Worm (Caenorhabditis elegans): ENCODE measurements around the gene clec-196.
"Not testable (repeated sequence)": the region's sequence is repeated elsewhere in the genome, so short reads cannot be mapped to it uniquely, and the experiment has no call there.

clec-196 gene

DNA sequence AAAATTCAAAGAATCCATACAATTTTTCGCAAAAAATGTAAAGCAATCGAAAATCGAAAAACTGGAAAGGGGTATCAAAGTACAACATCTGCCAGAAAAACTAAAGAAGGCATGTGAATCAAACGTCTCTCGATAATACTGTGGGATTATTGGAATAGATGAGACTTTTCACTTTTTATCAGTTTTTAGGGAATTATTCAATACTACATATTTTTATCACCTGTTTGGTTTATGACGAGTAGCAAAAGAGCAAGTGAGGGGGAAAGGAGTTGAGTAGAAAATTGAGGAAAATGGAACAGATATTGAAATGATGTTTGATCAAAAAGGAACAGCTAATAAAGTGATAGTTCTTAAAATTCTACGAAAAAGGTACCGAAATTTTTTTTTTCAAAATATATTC is 16.3 kb downstream of the clec-196 start:
- TF ChIP-seq med-1 (GFP tag; optimal IDR thresholded peaks at IDR 0.05; ENCODE audit: insufficient read depth): no peak
- TF ChIP-seq T22C8.4 (GFP tag; IDR thresholded peaks at IDR 0.05): no peak
- no peak for TF ChIP-seq cog-1 (tag; optimal IDR thresholded peaks at IDR 0.05)
- no peak for TF ChIP-seq ztf-23 (GFP tag; IDR thresholded peaks at IDR 0.05)
- no peak for TF ChIP-seq ref-1 (GFP tag; conservative IDR thresholded peaks at IDR 0.05)
- TF ChIP-seq tab-1 (GFP tag; IDR thresholded peaks at IDR 0.05): no peak
- no peak for TF ChIP-seq ztf-29 (GFP tag; IDR thresholded peaks at IDR 0.05)
- TF ChIP-seq flt-1 (GFP tag; IDR thresholded peaks at IDR 0.05): no peak
- TF ChIP-seq klf-2 (GFP tag; conservative IDR thresholded peaks at IDR 0.05): no peak

DNA sequence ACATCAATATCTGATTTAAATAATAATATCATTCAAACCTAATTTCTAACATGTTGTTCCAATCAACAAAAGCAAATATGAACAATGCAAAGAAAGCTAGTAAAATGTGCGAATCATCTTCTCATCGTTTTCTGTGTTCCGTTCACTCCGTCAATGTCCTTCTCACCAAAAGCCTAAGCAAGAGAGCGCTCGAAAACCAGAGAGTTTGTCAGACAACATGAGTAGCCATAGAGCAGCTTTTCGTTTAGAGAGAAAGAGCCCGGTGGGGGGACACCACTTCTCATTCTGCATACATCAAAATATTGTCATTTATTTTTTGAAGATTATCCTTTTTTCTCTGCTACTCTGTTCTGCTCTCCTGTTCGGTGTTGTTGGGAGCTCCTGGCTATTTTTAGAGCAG is 16.9 kb downstream of the clec-196 start:
- TF ChIP-seq cog-1 (tag; optimal IDR thresholded peaks at IDR 0.05) (no peak), T22C8.4 (GFP tag; IDR thresholded peaks at IDR 0.05) (no peak), tab-1 (GFP tag; IDR thresholded peaks at IDR 0.05) (no peak), ztf-29 (GFP tag; IDR thresholded peaks at IDR 0.05) (no peak), ztf-23 (GFP tag; IDR thresholded peaks at IDR 0.05) (no peak), klf-2 (GFP tag; conservative IDR thresholded peaks at IDR 0.05) (no peak), ref-1 (GFP tag; conservative IDR thresholded peaks at IDR 0.05) (no peak), med-1 (GFP tag; optimal IDR thresholded peaks at IDR 0.05; ENCODE audit: insufficient read depth) (no peak), flt-1 (GFP tag; IDR thresholded peaks at IDR 0.05) (no peak)

DNA sequence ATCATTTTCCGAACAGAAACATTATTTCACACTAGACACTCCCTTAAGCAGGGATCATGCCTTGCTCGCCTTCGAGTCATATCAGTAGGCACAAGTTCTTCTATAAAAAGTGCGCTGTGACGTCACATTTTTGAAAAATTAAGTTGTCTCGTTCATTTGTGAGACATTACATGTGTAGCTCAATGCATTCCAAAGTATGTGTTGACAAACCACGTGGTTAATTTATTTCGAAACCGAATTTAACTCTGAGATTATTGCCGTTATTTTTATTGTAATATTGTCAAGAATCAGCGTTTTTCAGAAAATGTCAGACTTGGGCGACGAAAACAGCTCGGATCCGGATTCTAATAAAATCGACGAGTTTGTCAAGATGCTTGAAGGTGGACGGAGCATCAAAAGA is 17.7 kb downstream of the clec-196 start, which contains the start of gene T28F3.5:
Gene T28F3.5 (plus strand): TSS at position 301 of the 400 bp plus-strand sequence.
- no peak for TF ChIP-seq ztf-29 (GFP tag; IDR thresholded peaks at IDR 0.05)
- no peak for TF ChIP-seq ztf-23 (GFP tag; IDR thresholded peaks at IDR 0.05)
- TF ChIP-seq flt-1 (GFP tag; IDR thresholded peaks at IDR 0.05): no peak
- TF ChIP-seq tab-1 (GFP tag; IDR thresholded peaks at IDR 0.05): no peak

DNA sequence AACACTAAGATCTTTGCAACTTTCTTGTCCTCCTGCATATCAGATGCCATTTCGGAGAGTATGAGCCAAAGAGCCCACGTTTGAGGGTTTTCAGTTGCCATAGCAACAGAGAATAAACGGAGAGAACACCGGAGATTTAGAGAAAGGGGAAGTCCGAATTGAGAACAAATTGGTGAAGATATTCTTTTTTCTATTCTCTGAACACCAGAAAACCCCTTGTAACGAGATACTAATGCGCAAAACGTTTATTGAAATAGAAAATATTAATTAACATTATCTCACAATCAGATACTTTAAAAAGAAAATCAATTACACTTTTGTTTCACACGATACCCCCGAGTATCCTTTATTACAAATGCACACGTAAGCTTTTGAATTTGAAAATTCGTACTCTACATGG is 25.2 kb downstream of the clec-196 start, which contains the start of gene ifta-2:
Gene ifta-2 (minus strand): TSS at position 101 of the 400 bp plus-strand sequence.
- TF ChIP-seq flt-1 (GFP tag; IDR thresholded peaks at IDR 0.05) (no peak), cog-1 (tag; optimal IDR thresholded peaks at IDR 0.05) (no peak), klf-2 (GFP tag; conservative IDR thresholded peaks at IDR 0.05) (no peak), tab-1 (GFP tag; IDR thresholded peaks at IDR 0.05) (no peak), ztf-29 (GFP tag; IDR thresholded peaks at IDR 0.05) (no peak), ref-1 (GFP tag; conservative IDR thresholded peaks at IDR 0.05) (no peak), T22C8.4 (GFP tag; IDR thresholded peaks at IDR 0.05) (no peak), med-1 (GFP tag; optimal IDR thresholded peaks at IDR 0.05; ENCODE audit: insufficient read depth) (no peak), ztf-23 (GFP tag; IDR thresholded peaks at IDR 0.05) (no peak)

DNA sequence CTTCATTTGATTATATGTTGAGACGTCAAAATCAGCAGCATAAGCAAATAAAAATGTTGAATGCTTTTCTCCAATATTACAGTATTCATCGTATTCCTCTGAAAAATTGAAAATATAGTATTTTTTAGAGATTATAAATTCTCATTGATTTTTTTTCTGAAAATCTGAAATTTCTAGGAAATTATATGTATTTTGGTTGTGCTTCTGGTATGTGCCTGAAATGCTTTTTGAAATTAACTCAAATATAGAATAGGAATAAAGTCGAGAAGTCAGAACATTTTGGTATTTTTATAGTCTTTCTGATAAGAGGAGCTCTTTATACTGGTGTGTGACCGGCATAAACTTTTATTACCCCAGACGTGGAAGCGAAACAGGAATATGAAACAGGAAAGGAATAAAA is 30.5 kb downstream of the clec-196 start, which contains the start of gene T28F3.8:
Gene T28F3.8 (minus strand): TSS at position 101 of the 400 bp plus-strand sequence.
- TF ChIP-seq ztf-23 (GFP tag; IDR thresholded peaks at IDR 0.05); T22C8.4 (GFP tag; IDR thresholded peaks at IDR 0.05); cog-1 (tag; optimal IDR thresholded peaks at IDR 0.05): not testable (repeated sequence)

DNA sequence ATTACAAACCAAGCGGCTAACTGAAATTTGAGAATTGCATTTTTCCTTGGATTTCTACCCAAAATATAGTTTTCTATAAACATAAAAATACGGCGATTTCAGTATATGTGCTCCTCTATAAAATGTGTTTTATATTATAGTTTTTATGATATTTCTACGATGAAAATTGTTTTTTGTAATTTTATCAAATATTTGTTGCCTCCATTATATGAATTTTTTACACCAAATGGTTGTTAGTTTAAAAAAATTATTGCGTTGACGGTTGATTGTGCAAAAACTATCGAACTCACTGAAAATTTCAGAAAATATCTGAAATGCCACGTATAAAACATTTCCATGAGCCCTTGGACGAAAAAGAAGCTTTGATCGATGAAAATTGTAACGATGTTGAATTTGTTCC is 31.5 kb downstream of the clec-196 start, which contains the start of gene T28F3.9:
Gene T28F3.9 (plus strand): TSS at position 301 of the 400 bp plus-strand sequence.
- no peak for TF ChIP-seq med-1 (GFP tag; optimal IDR thresholded peaks at IDR 0.05; ENCODE audit: insufficient read depth)
- no peak for TF ChIP-seq ztf-29 (GFP tag; IDR thresholded peaks at IDR 0.05)
- TF ChIP-seq tab-1 (GFP tag; IDR thresholded peaks at IDR 0.05): no peak
- no peak for TF ChIP-seq cog-1 (tag; optimal IDR thresholded peaks at IDR 0.05)
- TF ChIP-seq flt-1 (GFP tag; IDR thresholded peaks at IDR 0.05): no peak
- TF ChIP-seq klf-2 (GFP tag; conservative IDR thresholded peaks at IDR 0.05): no peak
- no peak for TF ChIP-seq T22C8.4 (GFP tag; IDR thresholded peaks at IDR 0.05)
- no peak for TF ChIP-seq ztf-23 (GFP tag; IDR thresholded peaks at IDR 0.05)

DNA sequence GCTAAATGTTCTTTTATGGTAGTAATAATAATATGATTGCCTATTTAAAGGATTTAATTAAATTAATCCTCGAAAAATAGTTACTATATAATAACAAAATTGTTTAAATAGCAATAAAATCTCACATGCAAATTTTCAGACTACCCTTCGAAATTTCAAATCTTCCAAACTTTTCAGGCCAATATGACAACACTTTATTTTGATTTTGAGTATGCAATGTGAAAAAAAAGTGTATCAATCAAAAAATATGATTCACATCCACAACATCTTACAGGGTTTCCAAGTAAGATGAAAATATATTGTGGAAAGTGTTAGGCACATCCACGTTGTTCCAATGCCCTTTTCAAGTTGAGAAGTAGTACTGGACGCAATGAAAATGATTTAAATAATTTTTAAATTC is 35.1 kb downstream of the clec-196 start, which contains the start of gene snf-9:
Gene snf-9 (plus strand): TSS at position 301 of the 400 bp plus-strand sequence.
- TF ChIP-seq tab-1 (GFP tag; IDR thresholded peaks at IDR 0.05) (no peak), ztf-23 (GFP tag; IDR thresholded peaks at IDR 0.05) (no peak), ztf-29 (GFP tag; IDR thresholded peaks at IDR 0.05) (no peak), ref-1 (GFP tag; conservative IDR thresholded peaks at IDR 0.05) (no peak), T22C8.4 (GFP tag; IDR thresholded peaks at IDR 0.05) (no peak), flt-1 (GFP tag; IDR thresholded peaks at IDR 0.05) (no peak), klf-2 (GFP tag; conservative IDR thresholded peaks at IDR 0.05) (no peak), med-1 (GFP tag; optimal IDR thresholded peaks at IDR 0.05; ENCODE audit: insufficient read depth) (no peak), cog-1 (tag; optimal IDR thresholded peaks at IDR 0.05) (no peak)

DNA sequence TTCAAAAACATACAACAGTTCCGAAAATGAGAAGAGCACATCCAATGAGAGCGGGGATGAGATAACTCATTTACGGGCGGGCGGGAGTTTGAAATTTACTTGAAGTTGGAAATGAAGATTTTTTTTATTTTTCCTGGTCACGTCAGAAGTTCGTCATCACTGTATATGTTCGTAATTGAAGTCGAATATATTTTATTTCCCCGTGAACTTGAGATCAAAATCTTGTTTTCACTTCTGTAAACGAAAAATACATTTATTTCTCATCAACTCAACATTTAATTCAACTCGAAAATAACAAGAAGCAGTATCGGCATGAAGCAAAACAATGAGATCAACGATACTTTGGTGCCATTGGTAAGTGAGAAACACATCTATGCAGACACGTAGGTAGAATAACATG is 39.6 kb downstream of the clec-196 start, which contains the start of gene C49C3.20:
Gene C49C3.20 (minus strand): TSS at position 101 of the 400 bp plus-strand sequence.
- no peak for TF ChIP-seq klf-2 (GFP tag; conservative IDR thresholded peaks at IDR 0.05)
- TF ChIP-seq cog-1 (tag; optimal IDR thresholded peaks at IDR 0.05): no peak
- no peak for TF ChIP-seq tab-1 (GFP tag; IDR thresholded peaks at IDR 0.05)
- TF ChIP-seq med-1 (GFP tag; optimal IDR thresholded peaks at IDR 0.05; ENCODE audit: insufficient read depth): no peak
- no peak for TF ChIP-seq ztf-23 (GFP tag; IDR thresholded peaks at IDR 0.05)
- TF ChIP-seq T22C8.4 (GFP tag; IDR thresholded peaks at IDR 0.05): no peak
- no peak for TF ChIP-seq ztf-29 (GFP tag; IDR thresholded peaks at IDR 0.05)
- TF ChIP-seq ref-1 (GFP tag; conservative IDR thresholded peaks at IDR 0.05): no peak
- no peak for TF ChIP-seq flt-1 (GFP tag; IDR thresholded peaks at IDR 0.05)

DNA sequence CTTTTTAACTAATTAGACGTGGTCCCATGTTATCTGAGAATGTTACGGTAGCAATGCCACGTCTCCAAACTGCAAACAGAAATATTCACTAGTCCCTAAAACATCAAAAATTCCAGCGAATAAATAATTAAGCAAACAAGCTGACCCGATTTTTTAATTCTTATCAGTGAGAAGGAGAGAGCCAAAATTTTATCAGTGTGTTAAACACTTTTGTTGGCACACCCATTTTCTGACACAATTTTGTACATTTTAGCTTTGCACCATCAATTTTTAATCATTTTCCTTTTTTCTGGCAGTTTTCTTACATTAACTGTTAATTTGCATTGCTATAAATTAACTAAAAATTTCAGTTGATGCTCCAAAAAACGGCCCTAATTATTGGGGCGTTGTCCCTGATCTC is 43.7 kb downstream of the clec-196 start, which contains the start of gene C49C3.4:
Gene C49C3.4 (plus strand): TSS at position 351 of the 400 bp plus-strand sequence.
- TF ChIP-seq klf-2 (GFP tag; conservative IDR thresholded peaks at IDR 0.05): no peak
- no peak for TF ChIP-seq ztf-29 (GFP tag; IDR thresholded peaks at IDR 0.05)
- no peak for TF ChIP-seq T22C8.4 (GFP tag; IDR thresholded peaks at IDR 0.05)
- TF ChIP-seq med-1 (GFP tag; optimal IDR thresholded peaks at IDR 0.05; ENCODE audit: insufficient read depth): no peak
- no peak for TF ChIP-seq tab-1 (GFP tag; IDR thresholded peaks at IDR 0.05)
- no peak for TF ChIP-seq cog-1 (tag; optimal IDR thresholded peaks at IDR 0.05)
- TF ChIP-seq ref-1 (GFP tag; conservative IDR thresholded peaks at IDR 0.05): no peak
- TF ChIP-seq flt-1 (GFP tag; IDR thresholded peaks at IDR 0.05): no peak
- TF ChIP-seq ztf-23 (GFP tag; IDR thresholded peaks at IDR 0.05): no peak

Data from whole organism, midembryonic.